Worm (Caenorhabditis elegans): ENCODE results near the gene spex-3.

spex-3 gene

DNA sequence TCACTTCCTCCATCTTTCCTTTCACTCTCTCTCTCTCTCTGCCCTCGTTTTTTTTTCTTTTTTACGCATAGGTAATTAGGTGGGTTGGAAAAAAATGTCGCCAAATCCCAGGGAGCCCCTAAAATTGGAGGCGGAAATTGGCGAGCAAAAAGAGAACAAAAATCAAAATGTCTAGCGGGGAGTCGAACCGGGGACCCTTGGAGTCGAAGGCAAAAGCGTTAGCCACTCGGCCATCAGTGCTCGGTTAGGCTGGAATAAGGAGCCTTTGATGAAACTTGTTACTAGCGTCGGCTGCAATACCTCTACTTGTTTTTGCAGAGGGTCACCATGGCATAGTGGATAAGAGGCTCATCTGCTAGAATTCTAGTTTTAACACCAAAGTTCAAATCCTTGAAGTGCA, 40.8 kb upstream of the spex-3 start (continued):
- no peak for TF ChIP-seq lin-39 (tag; optimal IDR thresholded peaks at IDR 0.05)
- no peak for TF ChIP-seq nhr-25 (tag; optimal IDR thresholded peaks at IDR 0.05; ENCODE audit: borderline replicate concordance, insufficient read depth)
- TF ChIP-seq lin-13 (GFP tag; optimal IDR thresholded peaks at IDR 0.05): peak; percentile 34
- TF ChIP-seq tag-97 (GFP tag; IDR thresholded peaks at IDR 0.05): no peak
- TF ChIP-seq Y5F2A.4 (GFP tag; optimal IDR thresholded peaks at IDR 0.05): no peak
- 0 out of 2 replicates have a peak, but pooled peaks have one; percentile 10 for TF ChIP-seq Y105C5A.15 (GFP tag; IDR thresholded peaks at IDR 0.05)
- no peak for TF ChIP-seq egl-27 (tag; optimal IDR thresholded peaks at IDR 0.05)
- TF ChIP-seq daf-8 (GFP tag; IDR thresholded peaks at IDR 0.05): no peak
- TF ChIP-seq nhr-41 (GFP tag; IDR thresholded peaks at IDR 0.05): no peak
- no peak for TF ChIP-seq mdt-29 (GFP tag; IDR thresholded peaks at IDR 0.05)
- no peak for TF ChIP-seq ceh-44 (GFP tag; IDR thresholded peaks at IDR 0.05)
- TF ChIP-seq nhr-102 (tag; optimal IDR thresholded peaks at IDR 0.05): no peak
- TF ChIP-seq F44E2.7 (GFP tag; IDR thresholded peaks at IDR 0.05): 0 out of 2 replicates have a peak, but pooled peaks have one; percentile 11
- no peak for TF ChIP-seq mxl-2 (GFP tag; conservative IDR thresholded peaks at IDR 0.05)

DNA sequence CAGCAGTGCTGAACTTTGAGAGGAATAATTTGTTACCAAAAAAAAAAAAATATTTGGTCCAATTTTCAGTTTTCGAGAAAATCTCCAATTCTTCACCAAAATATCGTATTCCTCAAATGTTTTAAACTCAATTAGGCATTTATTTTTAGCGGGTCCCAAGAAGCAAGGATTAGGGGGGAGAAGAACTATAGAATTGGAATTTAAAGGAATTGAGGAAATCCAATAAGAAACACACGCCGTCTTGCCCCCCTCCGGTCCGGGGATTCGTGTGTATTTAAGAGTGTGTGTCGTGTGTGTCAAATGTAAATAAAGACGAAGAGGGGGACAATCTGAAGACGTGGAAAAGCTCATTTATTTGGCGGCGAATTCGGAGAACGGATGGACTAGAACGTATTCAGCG, 31.2 kb upstream of the spex-3 start:
- no peak for TF ChIP-seq nhr-76 (tag; optimal IDR thresholded peaks at IDR 0.05)
- TF ChIP-seq unc-62 (GFP tag; optimal IDR thresholded peaks at IDR 0.05 in 1 of 2): peak in 1 of 2 experiments; percentile 6
- TF ChIP-seq unc-62 (tag; optimal IDR thresholded peaks at IDR 0.05): no peak
- TF ChIP-seq lin-15B (tag; optimal IDR thresholded peaks at IDR 0.05): no peak
- no peak for TF ChIP-seq dpl-1 (GFP tag; optimal IDR thresholded peaks at IDR 0.05)
- no peak for TF ChIP-seq Y75B8A.6 (GFP tag; IDR thresholded peaks at IDR 0.05)
- peak; percentile 31 for TF ChIP-seq fkh-10 (GFP tag; optimal IDR thresholded peaks at IDR 0.05)

DNA sequence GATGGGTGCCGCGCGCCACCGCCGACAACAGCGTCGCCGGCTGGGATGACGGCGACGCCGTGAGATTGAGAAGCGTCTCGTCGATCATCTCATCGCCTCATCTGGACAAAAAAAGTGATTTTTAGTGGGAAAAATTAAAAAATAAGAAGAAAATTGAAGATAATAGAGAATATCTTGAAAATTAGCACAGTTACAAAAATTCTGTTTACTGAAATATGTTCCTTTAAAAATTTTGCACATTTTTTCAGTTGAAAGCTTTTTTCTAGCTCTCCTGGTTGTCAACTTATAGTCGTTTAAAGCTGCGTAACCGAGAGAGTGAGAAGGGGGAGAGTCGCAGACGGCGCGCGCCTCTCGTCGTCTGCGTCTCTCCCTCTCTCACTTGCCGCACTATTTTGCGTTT, 30.8 kb upstream of the spex-3 start, which contains the start of gene ser-4:
Gene ser-4, minus strand, starts transcription at position 101 of the 400 bp plus-strand sequence.
- TF ChIP-seq lin-15B (tag; optimal IDR thresholded peaks at IDR 0.05) (no peak), mxl-3 (GFP tag; optimal IDR thresholded peaks at IDR 0.05) (no peak), nhr-41 (GFP tag; IDR thresholded peaks at IDR 0.05) (no peak), F44E2.7 (GFP tag; IDR thresholded peaks at IDR 0.05) (no peak), set-16 (GFP tag; IDR thresholded peaks at IDR 0.05) (peak; percentile 28; the same call in 1 of the 2 replicates)

DNA sequence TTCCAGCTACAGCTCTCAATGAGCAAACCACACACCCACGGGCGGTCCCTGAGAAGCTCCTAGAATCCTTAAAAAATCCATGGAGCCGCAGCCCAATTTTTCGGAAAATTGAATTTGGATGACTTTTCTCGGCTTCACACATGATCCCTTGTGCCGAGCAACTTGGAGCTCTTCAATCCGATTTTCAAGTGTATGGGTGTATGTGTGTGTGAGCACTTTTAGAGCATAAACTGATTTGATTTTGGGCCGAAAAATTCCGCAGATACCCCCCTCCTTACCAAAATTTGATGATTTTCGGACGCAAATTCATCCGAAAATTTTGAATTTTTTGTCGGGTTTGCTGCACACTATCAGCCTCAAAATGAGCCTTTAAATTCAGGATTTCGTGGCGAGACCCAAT, 29.6 kb upstream of the spex-3 start:
- peak; percentile 70 for TF ChIP-seq aha-1 (tag)
- no peak for TF ChIP-seq tag-97 (GFP tag; IDR thresholded peaks at IDR 0.05)
- TF ChIP-seq sdz-12 (GFP tag; optimal IDR thresholded peaks at IDR 0.05): no peak
- TF ChIP-seq nhr-11 (tag; optimal IDR thresholded peaks at IDR 0.05): no peak
- TF ChIP-seq zag-1 (tag; optimal IDR thresholded peaks at IDR 0.05): no peak
- TF ChIP-seq lsy-2 (tag; optimal IDR thresholded peaks at IDR 0.05): no peak
- no peak for TF ChIP-seq dmd-9 (GFP tag; IDR thresholded peaks at IDR 0.05)
- TF ChIP-seq ZK546.5 (tag; optimal IDR thresholded peaks at IDR 0.05): no peak
- peak; percentile 80 for TF ChIP-seq fkh-10 (GFP tag; optimal IDR thresholded peaks at IDR 0.05)
- no peak for TF ChIP-seq dve-1 (tag; optimal IDR thresholded peaks at IDR 0.05; ENCODE audit: insufficient read depth)
- TF ChIP-seq ces-1 (GFP tag; optimal IDR thresholded peaks at IDR 0.05): peak; percentile 80
- TF ChIP-seq hif-1 (tag; optimal IDR thresholded peaks at IDR 0.05): no peak
- TF ChIP-seq pqm-1 (tag; optimal IDR thresholded peaks at IDR 0.05): no peak
- no peak for TF ChIP-seq cey-2 (tag; optimal IDR thresholded peaks at IDR 0.05; ENCODE audit: borderline replicate concordance, insufficient read depth)

All from whole organism, L4 larva.